Worm (Caenorhabditis elegans) whole organism, midembryonic: ENCODE results near the gene atg-4.2.

Experiments
- T22C8.4 ChIP-seq: fragments of 200-800 bp; sonication (Bioruptor generic); IDR thresholded peaks from 2 replicates; pipeline ENCODE4 v1.3.6; 2022; ENCODE audit warnings: missing genetic modification characterization, missing compliant biosample characterization
- cog-1 ChIP-seq: sonication (generic microtip); optimal IDR thresholded peaks from 2 replicates; lab custom pipeline; 2016; ENCODE audit warnings: missing genetic modification characterization, missing compliant biosample characterization
- flt-1 ChIP-seq: fragments of 200-800 bp; sonication (Bioruptor generic); IDR thresholded peaks from 2 replicates; pipeline ENCODE4 v1.3.6; 2022; ENCODE audit warnings: missing genetic modification characterization, missing compliant biosample characterization
- klf-2 ChIP-seq: fragments of 200-800 bp; sonication (Bioruptor generic); conservative IDR thresholded peaks from 2 replicates; pipeline ENCODE4 v1.3.6; 2022; ENCODE audit warnings: missing genetic modification reagents, missing genetic modification characterization, missing compliant biosample characterization
- med-1 ChIP-seq: sonication (generic microtip); optimal IDR thresholded peaks from 2 replicates; lab custom pipeline; 2017; ENCODE audit warnings: missing genetic modification characterization, mild to moderate bottlenecking, missing compliant biosample characterization, antibody characterized with exemption, missing genetic modification reagents; ENCODE audit not compliant: insufficient read depth
- ref-1 ChIP-seq: fragments of 200-800 bp; sonication (Bioruptor generic); conservative IDR thresholded peaks from 2 replicates; pipeline ENCODE4 v1.3.6; 2022; ENCODE audit warnings: missing genetic modification reagents, missing genetic modification characterization, missing compliant biosample characterization
- tab-1 ChIP-seq: fragments of 200-800 bp; sonication (Bioruptor generic); IDR thresholded peaks from 2 replicates; pipeline ENCODE4 v1.3.6; 2022; ENCODE audit warnings: missing genetic modification characterization, missing compliant biosample characterization
- ztf-23 ChIP-seq: fragments of 200-800 bp; sonication (Bioruptor generic); IDR thresholded peaks from 2 replicates; pipeline ENCODE4 v1.3.6; 2022; ENCODE audit warnings: missing genetic modification reagents, missing genetic modification characterization, missing compliant biosample characterization
- ztf-29 ChIP-seq: fragments of 200-800 bp; sonication (Bioruptor generic); IDR thresholded peaks from 2 replicates; pipeline ENCODE4 v1.3.6; 2022; ENCODE audit warnings: missing genetic modification reagents, missing genetic modification characterization, missing compliant biosample characterization

atg-4.2 gene

DNA sequence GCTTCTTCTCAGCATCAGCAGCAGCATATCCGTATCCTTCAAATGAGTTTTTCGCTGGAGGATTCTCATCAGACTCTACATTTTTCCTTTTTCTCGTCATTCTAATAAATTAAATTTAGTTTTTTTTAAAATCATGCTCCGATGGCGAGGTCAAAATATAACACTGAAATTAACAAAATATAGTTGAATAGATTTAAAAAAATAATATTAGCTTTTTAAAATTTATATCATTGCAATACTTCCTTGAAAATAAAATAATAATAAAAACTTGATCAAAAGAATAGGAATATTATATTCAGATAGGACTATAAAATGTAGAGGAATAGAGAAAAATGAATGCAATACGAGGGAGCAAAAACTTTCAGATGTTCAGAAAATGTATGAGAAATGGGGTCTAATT lies 20.2 kb downstream of the atg-4.2 start, which contains the start of gene ZK792.5:
ZK792.5 (minus strand) TSS at position 101 of the 400 bp plus-strand sequence.
- TF ChIP-seq ref-1: no peak
- TF ChIP-seq ztf-29 (GFP tag; lab: Robert Waterston, UW): no peak
- no peak for TF ChIP-seq med-1
- no peak for TF ChIP-seq T22C8.4
- TF ChIP-seq klf-2 (GFP tag; lab: Robert Waterston, UW): no peak
- no peak for TF ChIP-seq tab-1
- TF ChIP-seq ztf-23 (GFP tag; lab: Robert Waterston, UW): no peak
- no peak for TF ChIP-seq cog-1 (tag; lab: Kevin White, UChicago)
- TF ChIP-seq flt-1 (GFP tag; lab: Robert Waterston, UW): no peak

DNA sequence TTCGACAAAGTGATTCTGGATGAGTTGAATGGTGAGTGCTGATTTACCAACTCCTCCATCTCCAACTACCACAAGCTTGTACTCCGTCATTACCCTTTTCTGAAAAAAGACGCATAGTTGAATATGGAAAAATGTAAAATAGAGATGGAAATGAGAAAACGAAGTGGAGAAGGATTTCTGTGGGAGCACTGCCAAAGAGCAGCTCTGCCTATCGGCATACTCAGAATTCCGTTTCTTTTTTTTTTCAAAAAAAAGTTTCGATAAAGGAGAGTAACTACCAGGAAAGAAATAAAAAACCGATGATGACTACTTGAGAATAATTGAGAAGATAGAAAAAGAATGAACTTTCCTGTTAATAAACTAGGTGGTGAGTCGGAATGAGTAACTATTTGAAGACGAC lies 23.2 kb downstream of the atg-4.2 start, which contains the start of gene let-60:
let-60 (minus strand) TSS at position 101 of the 400 bp plus-strand sequence.
- TF ChIP-seq klf-2 (GFP tag; lab: Robert Waterston, UW) (no peak), ztf-29 (GFP tag; lab: Robert Waterston, UW) (no peak), cog-1 (tag; lab: Kevin White, UChicago) (no peak), tab-1 (no peak), flt-1 (GFP tag; lab: Robert Waterston, UW) (no peak), T22C8.4 (no peak), med-1 (no peak), ztf-23 (GFP tag; lab: Robert Waterston, UW) (no peak), ref-1 (no peak)

DNA sequence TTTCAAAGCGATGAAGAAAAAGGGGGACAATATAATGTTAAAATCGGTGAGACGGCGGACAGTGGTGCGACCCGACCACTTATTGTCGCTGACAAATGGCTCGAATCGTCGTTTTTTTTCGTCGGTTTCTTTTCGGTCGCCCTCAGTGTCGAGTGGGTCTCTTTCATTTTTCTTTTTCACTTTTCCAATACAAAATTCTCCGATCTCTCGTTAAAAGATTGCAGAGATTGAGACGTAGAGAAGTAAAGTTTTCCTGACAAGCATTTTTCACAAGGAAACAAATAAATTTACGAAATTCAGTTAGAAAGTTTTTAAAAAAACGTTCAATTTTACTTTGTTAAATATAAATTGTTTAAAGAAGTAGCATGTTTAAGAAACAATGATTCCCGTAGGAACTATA lies 23.7 kb downstream of the atg-4.2 start:
- no peak for TF ChIP-seq ztf-23 (GFP tag; lab: Robert Waterston, UW)
- no peak for TF ChIP-seq flt-1 (GFP tag; lab: Robert Waterston, UW)
- TF ChIP-seq med-1: no peak
- TF ChIP-seq klf-2 (GFP tag; lab: Robert Waterston, UW): no peak
- TF ChIP-seq ref-1: no peak
- TF ChIP-seq ztf-29 (GFP tag; lab: Robert Waterston, UW): no peak
- TF ChIP-seq cog-1 (tag; lab: Kevin White, UChicago): no peak
- no peak for TF ChIP-seq tab-1
- no peak for TF ChIP-seq T22C8.4

DNA sequence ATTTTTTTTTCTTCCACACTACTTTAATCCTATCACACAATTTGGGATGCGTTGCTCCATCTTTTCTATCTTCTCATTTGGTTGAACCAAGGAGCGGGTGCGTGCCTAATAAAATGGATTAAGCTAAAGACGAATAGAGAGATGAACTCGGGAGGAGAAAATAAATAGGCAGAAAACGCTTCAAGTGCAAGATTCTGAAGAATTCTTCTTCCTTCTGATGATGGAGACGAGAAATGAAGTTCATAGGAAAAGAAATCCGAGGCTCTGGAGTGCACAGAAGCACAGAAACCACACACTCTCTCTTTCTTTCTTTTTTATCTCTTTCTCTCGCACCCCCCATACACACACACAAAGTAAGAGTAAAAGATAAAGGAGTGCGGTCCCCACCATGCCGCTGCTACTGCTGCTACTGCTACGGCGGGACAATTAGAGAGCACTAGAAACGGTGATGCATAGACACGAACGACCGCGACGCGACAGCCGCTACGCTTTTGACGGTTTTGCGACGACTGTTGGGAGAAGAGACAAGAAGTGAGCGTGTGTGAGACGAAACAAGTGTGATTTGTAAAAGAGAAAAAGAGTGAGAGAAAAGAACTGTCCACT lies 24.3 kb downstream of the atg-4.2 start:
- TF ChIP-seq ztf-29 (GFP tag; lab: Robert Waterston, UW): peak; percentile 10; the same call in 1 of the 2 replicates
- TF ChIP-seq med-1: no peak
- no peak for TF ChIP-seq tab-1
- 0 out of 2 replicates have a peak, but pooled peaks have one; percentile 66 for TF ChIP-seq flt-1 (GFP tag; lab: Robert Waterston, UW)
- peak; percentile 52 for TF ChIP-seq cog-1 (tag; lab: Kevin White, UChicago)
- no peak for TF ChIP-seq T22C8.4
- TF ChIP-seq ztf-23 (GFP tag; lab: Robert Waterston, UW): 0 out of 2 replicates have a peak, but pooled peaks have one; percentile 14
- TF ChIP-seq klf-2 (GFP tag; lab: Robert Waterston, UW): no peak
- TF ChIP-seq ref-1: no peak

DNA sequence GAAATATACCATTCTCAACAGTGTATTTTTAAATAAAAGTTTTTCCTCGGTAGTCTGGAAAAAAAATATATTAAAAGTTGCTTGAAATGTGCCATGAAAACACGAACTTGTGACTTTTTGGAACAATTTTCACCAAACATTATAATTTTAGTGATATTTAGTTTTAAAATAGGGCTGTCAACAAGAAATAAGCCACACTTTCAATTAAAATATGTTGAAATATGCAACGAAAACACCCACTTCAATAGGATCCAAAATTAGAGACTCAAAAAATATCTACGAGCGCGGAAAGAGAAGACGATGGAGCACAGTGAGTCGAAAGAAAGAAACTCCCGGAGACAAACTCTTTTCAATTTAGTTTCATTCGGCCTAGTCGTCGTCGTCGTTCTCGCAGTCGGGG lies 25.7 kb downstream of the atg-4.2 start, which contains the start of gene ZK792.12:
ZK792.12 (plus strand) TSS at position 301 of the 400 bp plus-strand sequence.
- TF ChIP-seq ztf-23 (GFP tag; lab: Robert Waterston, UW) (no peak), flt-1 (GFP tag; lab: Robert Waterston, UW) (no peak), tab-1 (no peak), ztf-29 (GFP tag; lab: Robert Waterston, UW) (no peak)

DNA sequence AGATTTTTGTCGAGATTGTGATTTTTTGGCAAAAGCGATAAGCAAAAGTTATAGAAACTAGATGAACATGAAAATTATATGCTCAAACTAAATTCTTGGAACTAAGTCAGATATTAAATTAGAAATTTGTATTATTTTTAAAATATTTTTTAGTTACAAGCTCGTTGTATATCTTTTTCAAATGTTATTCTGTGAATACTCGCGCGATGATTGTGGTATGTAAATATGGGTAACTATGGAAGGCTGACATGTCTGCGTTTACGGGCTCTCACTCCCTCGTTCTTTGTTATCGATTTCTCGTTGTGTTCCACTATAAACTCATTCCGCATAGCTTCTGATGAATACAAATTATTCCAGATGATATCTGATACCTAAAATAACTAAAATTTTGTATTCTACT lies 26.3 kb downstream of the atg-4.2 start, which contains the start of gene ZK792.7:
ZK792.7 (plus strand) TSS at position 301 of the 400 bp plus-strand sequence.
- TF ChIP-seq cog-1 (tag; lab: Kevin White, UChicago) (no peak), T22C8.4 (no peak), flt-1 (GFP tag; lab: Robert Waterston, UW) (no peak), ztf-23 (GFP tag; lab: Robert Waterston, UW) (no peak), ztf-29 (GFP tag; lab: Robert Waterston, UW) (no peak), klf-2 (GFP tag; lab: Robert Waterston, UW) (no peak), ref-1 (no peak), tab-1 (no peak), med-1 (no peak)

DNA sequence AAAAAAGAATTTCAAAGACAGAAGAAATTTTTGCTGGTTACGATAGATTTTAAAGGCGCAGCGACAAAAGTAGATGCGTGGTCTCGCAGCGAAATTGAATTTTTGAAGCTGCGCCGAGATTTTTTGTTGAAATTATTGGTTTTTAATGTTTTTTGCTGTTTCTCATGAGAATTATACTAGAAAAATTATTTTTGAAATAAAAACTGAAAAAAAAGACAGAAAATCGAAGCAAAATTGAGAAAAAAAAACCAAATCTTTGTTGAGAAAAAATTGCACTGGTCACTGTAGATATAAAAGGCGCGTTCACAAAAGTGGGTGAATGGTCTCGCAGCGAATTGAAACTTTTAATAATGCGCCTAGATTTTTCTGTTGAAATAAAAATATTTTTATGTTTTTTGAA lies 27.8 kb downstream of the atg-4.2 start:
- TF ChIP-seq med-1 (no peak), ref-1 (no peak), tab-1 (no peak)

DNA sequence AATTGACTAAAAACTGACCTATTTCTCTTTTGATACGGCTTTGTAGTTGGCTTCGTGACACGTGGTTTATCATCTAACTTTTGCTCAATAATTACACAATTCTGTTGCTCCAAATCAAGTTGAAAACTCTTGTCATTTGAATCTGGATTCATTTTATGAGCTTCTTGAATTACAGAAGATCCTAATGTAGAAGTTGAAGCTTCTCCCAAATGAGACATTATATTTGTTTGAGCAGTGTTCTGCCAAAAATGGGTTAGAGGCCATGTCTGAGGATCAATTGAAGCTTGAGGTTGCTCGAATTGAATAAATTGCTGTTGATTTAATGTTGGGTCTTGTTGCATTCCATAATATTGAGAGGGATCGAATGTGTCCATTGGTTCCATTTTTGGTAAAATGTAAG lies 29.7 kb downstream of the atg-4.2 start:
- TF ChIP-seq klf-2 (GFP tag; lab: Robert Waterston, UW) (no peak), cog-1 (tag; lab: Kevin White, UChicago) (no peak), tab-1 (no peak), flt-1 (GFP tag; lab: Robert Waterston, UW) (no peak)

DNA sequence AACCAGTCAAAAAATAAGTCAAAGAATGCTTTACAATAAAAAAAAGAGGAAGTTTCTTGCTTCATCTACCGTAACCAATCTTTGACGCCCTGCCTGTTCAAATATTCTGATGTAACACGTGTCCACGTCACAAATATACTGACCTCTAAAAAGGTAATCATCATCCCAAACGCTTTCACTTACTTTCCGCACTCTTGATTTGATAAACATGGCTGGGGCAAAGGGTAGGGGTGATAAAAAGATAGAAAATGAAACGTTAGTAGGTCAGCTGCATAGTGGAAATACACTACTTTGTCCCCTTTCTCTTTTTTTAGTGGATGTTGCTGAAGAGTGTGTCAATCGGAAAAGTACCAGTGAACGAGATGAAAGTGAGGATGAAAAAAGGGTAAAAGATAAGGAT lies 32.3 kb downstream of the atg-4.2 start:
- no peak for TF ChIP-seq ref-1
- TF ChIP-seq tab-1: no peak
- no peak for TF ChIP-seq klf-2 (GFP tag; lab: Robert Waterston, UW)
- TF ChIP-seq flt-1 (GFP tag; lab: Robert Waterston, UW): no peak
- no peak for TF ChIP-seq ztf-29 (GFP tag; lab: Robert Waterston, UW)
- TF ChIP-seq cog-1 (tag; lab: Kevin White, UChicago): no peak
- TF ChIP-seq med-1: no peak
- TF ChIP-seq ztf-23 (GFP tag; lab: Robert Waterston, UW): no peak
- TF ChIP-seq T22C8.4: no peak

DNA sequence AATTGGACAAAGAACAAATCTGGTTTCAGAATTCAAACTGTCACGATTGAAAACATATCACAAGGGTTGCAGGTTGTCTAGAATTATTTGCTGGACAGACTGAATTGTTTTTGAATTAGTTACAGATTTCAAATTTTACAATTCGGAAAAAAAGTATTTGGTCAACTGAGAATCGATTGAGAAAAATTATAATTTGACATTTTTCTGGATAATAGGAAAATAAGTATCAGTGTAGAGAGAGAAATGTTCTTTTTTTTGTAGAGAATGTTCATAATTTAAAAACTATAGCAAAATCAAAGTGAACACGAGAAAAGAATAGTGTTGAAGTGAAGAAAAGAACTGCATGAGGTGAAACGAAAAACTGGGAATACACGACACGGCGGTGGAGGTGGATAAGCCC lies 32.9 kb downstream of the atg-4.2 start, which contains the start of gene dpy-20:
dpy-20 (minus strand) TSS at position 101 of the 400 bp plus-strand sequence.
- TF ChIP-seq T22C8.4: no peak

DNA sequence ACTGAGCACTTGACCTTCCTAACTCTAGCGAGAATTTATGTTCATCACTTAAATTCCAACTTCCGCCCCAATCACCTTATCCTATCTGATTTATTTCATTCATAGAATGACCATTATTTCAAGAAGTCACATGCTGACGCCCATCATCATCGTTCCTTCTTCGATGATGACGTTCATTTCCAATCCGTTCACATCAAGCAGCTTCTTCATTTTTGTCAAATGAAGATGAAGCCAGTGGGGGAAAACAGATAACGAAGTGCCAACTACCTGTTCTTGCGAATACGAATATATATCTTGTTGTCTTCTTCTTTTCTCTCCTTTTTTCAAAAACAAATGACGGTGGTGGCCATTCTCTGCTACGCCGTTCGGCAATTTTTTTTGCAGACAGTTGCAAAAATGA lies 34.1 kb downstream of the atg-4.2 start:
- TF ChIP-seq flt-1 (GFP tag; lab: Robert Waterston, UW) (no peak), cog-1 (tag; lab: Kevin White, UChicago) (no peak), tab-1 (no peak), ztf-23 (GFP tag; lab: Robert Waterston, UW) (no peak), klf-2 (GFP tag; lab: Robert Waterston, UW) (no peak), med-1 (no peak), ref-1 (no peak)
